Worm (Caenorhabditis elegans): Measurements from ENCODE around the gene Y7A5A.13.

Y7A5A.13 gene

DNA sequence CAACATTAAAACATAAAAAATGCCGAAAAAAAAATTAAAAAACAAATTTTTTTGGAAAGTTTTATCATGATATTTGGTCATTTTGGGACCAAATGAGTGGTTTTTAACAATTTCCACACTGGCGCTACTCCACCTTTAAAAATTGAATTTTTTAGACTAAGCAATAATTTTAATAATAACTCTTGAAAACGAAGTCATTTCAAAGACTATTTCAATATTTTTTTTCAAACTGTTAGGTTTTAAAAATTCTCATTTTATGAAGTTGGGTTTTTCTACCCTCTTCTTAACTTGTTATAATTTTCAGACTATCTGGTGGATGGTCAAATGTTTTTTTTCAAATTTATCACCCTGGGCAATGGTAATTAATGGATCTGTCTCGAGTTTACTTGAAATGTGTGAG is 48.5 kb downstream of the Y7A5A.13 start, which contains the start of gene Y7A5A.8:
Gene Y7A5A.8 (plus strand): TSS at position 301 of the 400 bp plus-strand sequence.
- TF ChIP-seq nhr-28 (tag; optimal IDR thresholded peaks at IDR 0.05), result no peak
- TF ChIP-seq tbx-8 (GFP tag; optimal IDR thresholded peaks at IDR 0.05), result no peak
- TF ChIP-seq ces-1 (GFP tag; optimal IDR thresholded peaks at IDR 0.05), result no peak
- no peak for TF ChIP-seq elt-3 (tag; optimal IDR thresholded peaks at IDR 0.05)
- no peak for TF ChIP-seq nhr-12 (tag; optimal IDR thresholded peaks at IDR 0.05)
- no peak for TF ChIP-seq zip-8 (tag; optimal IDR thresholded peaks at IDR 0.05)
- TF ChIP-seq ztf-11 (tag; optimal IDR thresholded peaks at IDR 0.05), result no peak
- no peak for TF ChIP-seq elt-1 (tag; optimal IDR thresholded peaks at IDR 0.05; ENCODE audit: borderline replicate concordance, insufficient read depth)
- no peak for TF ChIP-seq hlh-1 (tag; optimal IDR thresholded peaks at IDR 0.05)
- no peak for TF ChIP-seq ceh-83 (GFP tag; optimal IDR thresholded peaks at IDR 0.05)
- no peak for TF ChIP-seq blmp-1 (tag; optimal IDR thresholded peaks at IDR 0.05)
- TF ChIP-seq sptf-1 (tag; optimal IDR thresholded peaks at IDR 0.05), result no peak
- TF ChIP-seq M03D4.4 (tag; optimal IDR thresholded peaks at IDR 0.05), result no peak
- TF ChIP-seq bed-3 (GFP tag; optimal IDR thresholded peaks at IDR 0.05), result no peak
- TF ChIP-seq drap-1 (GFP tag; optimal IDR thresholded peaks at IDR 0.05), result no peak
- TF ChIP-seq ceh-43 (GFP tag; optimal IDR thresholded peaks at IDR 0.05), result no peak
